Fruit fly (Drosophila melanogaster) whole organism, wandering third instar larva: ENCODE measurements around the gene ND-42.

Experiments
- Abd-B ChIP-seq: fragments of >200 bp; optimal IDR thresholded peaks from 2 replicates; lab custom pipeline; 2017; ENCODE audit warnings: missing biosample characterization, missing genetic modification characterization
- CG32264 ChIP-seq: fragments of 200-800 bp; sonication (Bioruptor generic); optimal IDR thresholded peaks from 2 replicates; lab custom pipeline; 2016; ENCODE audit warnings: missing biosample characterization, missing genetic modification characterization
- CG9705 ChIP-seq: fragments of 200-800 bp; sonication (Bioruptor generic); optimal IDR thresholded peaks from 2 replicates; lab custom pipeline; 2018; ENCODE audit warnings: missing biosample characterization, mild to moderate bottlenecking, missing genetic modification characterization
- CrebA ChIP-seq: fragments of 200-800 bp; sonication (Bioruptor generic); optimal IDR thresholded peaks from 2 replicates; lab custom pipeline; 2016; ENCODE audit warnings: missing biosample characterization, mild to moderate bottlenecking, missing genetic modification characterization, borderline replicate concordance
- Dfd ChIP-seq: fragments of >200 bp; optimal IDR thresholded peaks from 2 replicates; lab custom pipeline; 2017; ENCODE audit warnings: missing biosample characterization, missing genetic modification characterization
- Dif ChIP-seq: fragments of 200-275, 200-300 bp; sonication (Bioruptor generic); optimal IDR thresholded peaks from 2 replicates; lab custom pipeline; 2018; ENCODE audit warnings: missing biosample characterization, missing genetic modification characterization; ENCODE audit not compliant: partially characterized antibody
- GATAd ChIP-seq: sonication (Bioruptor generic); optimal IDR thresholded peaks from 2 replicates; lab custom pipeline; 2016; ENCODE audit warnings: missing biosample characterization, missing genetic modification characterization
- HLH106 ChIP-seq: fragments of 200-800 bp; optimal IDR thresholded peaks from 3 replicates; lab custom pipeline; 2019; ENCODE audit warnings: missing biosample characterization, mild to moderate bottlenecking, missing genetic modification characterization, moderate library complexity
- Hnf4 ChIP-seq: fragments of 200-800 bp; sonication (Bioruptor generic); optimal IDR thresholded peaks from 2 replicates; lab custom pipeline; 2016; ENCODE audit warnings: missing biosample characterization, mild to moderate bottlenecking, missing genetic modification characterization
- Hr78 ChIP-seq: fragments of >200 bp; optimal IDR thresholded peaks from 2 replicates; lab custom pipeline; 2017; ENCODE audit warnings: missing biosample characterization, missing genetic modification characterization
- Hr83 ChIP-seq: fragments of 200-300 bp; sonication (Bioruptor generic); optimal IDR thresholded peaks from 2 replicates; lab custom pipeline; 2016; ENCODE audit warnings: missing biosample characterization, mild to moderate bottlenecking, missing genetic modification characterization, moderate library complexity; ENCODE audit not compliant: poor library complexity, severe bottlenecking
- Jra ChIP-seq: sonication (Bioruptor generic); optimal IDR thresholded peaks from 2 replicates; lab custom pipeline; 2016; ENCODE audit warnings: missing biosample characterization, missing genetic modification characterization
- Mio ChIP-seq: sonication (Bioruptor generic); optimal IDR thresholded peaks from 2 replicates; lab custom pipeline; 2016; ENCODE audit warnings: missing biosample characterization, missing genetic modification characterization
- Myc ChIP-seq: fragments of >200 bp; optimal IDR thresholded peaks from 2 replicates; lab custom pipeline; 2017
- N ChIP-seq: fragments of >200 bp; optimal IDR thresholded peaks from 2 replicates; lab custom pipeline; 2018; ENCODE audit warnings: missing biosample characterization, missing external identifiers, missing genetic modification characterization
- OdsH ChIP-seq: fragments of 200-800 bp; sonication (Bioruptor generic); optimal IDR thresholded peaks from 2 replicates; lab custom pipeline; 2016; ENCODE audit warnings: missing biosample characterization, mild to moderate bottlenecking, missing genetic modification characterization
- Rel ChIP-seq, 2 experiments: fragments of 200-800 bp; sonication (Bioruptor generic) in 1 of 2; optimal IDR thresholded peaks; 2 replicates in 1 of 2; 3 replicates in 1 of 2; lab custom pipeline; 2016 to 2019; ENCODE audit warnings: mild to moderate bottlenecking in 2 of 2, missing biosample characterization in 2 of 2, missing genetic modification characterization in 2 of 2, moderate library complexity in 1 of 2
- Sp1 ChIP-seq: fragments of 200-800 bp; sonication (Bioruptor generic); optimal IDR thresholded peaks from 3 replicates; lab custom pipeline; 2019; ENCODE audit warnings: missing biosample characterization, mild to moderate bottlenecking, missing genetic modification characterization, moderate library complexity
- Vsx2 ChIP-seq: fragments of 200-300, 225-300 bp; sonication (Bioruptor generic); optimal IDR thresholded peaks from 2 replicates; lab custom pipeline; 2018; ENCODE audit warnings: missing biosample characterization, missing genetic modification characterization; ENCODE audit not compliant: partially characterized antibody
- br ChIP-seq: fragments of 200-800 bp; sonication (Bioruptor generic); optimal IDR thresholded peaks from 2 replicates; lab custom pipeline; 2016; ENCODE audit warnings: missing biosample characterization, missing genetic modification characterization
- brk ChIP-seq: fragments of 200-800 bp; sonication (Bioruptor generic); optimal IDR thresholded peaks from 2 replicates; lab custom pipeline; 2016; ENCODE audit warnings: missing biosample characterization, mild to moderate bottlenecking, missing genetic modification characterization
- dl ChIP-seq, 2 experiments: fragments of 175-275, 200-275 bp in 1 of 2; fragments of 200-275 bp in 1 of 2; sonication (Bioruptor generic); optimal IDR thresholded peaks; lab custom pipeline; 2018; ENCODE audit warnings: mild to moderate bottlenecking in 2 of 2, missing biosample characterization in 2 of 2, missing genetic modification characterization in 2 of 2, moderate library complexity in 2 of 2; ENCODE audit not compliant: partially characterized antibody in 2 of 2, insufficient read depth in 1 of 2
- dmrt93B ChIP-seq: fragments of 200-800 bp; sonication (Bioruptor generic); optimal IDR thresholded peaks from 2 replicates; lab custom pipeline; 2018; ENCODE audit warnings: missing biosample characterization, mild to moderate bottlenecking, missing genetic modification characterization
- dsf ChIP-seq: sonication (Bioruptor generic); optimal IDR thresholded peaks from 2 replicates; lab custom pipeline; 2016; ENCODE audit warnings: missing biosample characterization, missing genetic modification characterization, borderline replicate concordance
- ey ChIP-seq: fragments of 200-800 bp; sonication (Bioruptor generic); optimal IDR thresholded peaks from 2 replicates; lab custom pipeline; 2016; ENCODE audit warnings: missing biosample characterization, missing genetic modification characterization
- foxo ChIP-seq, 2 experiments: fragments of 200-800 bp; sonication (Bioruptor generic); optimal IDR thresholded peaks; 2 replicates in 1 of 2; 3 replicates in 1 of 2; lab custom pipeline; 2016 to 2017; ENCODE audit warnings: missing biosample characterization in 2 of 2, missing genetic modification characterization in 2 of 2
- fru ChIP-seq: fragments of 200-800 bp; sonication (Bioruptor generic); optimal IDR thresholded peaks from 3 replicates; lab custom pipeline; 2016; ENCODE audit warnings: missing biosample characterization, mild to moderate bottlenecking, missing genetic modification characterization
- h ChIP-seq: fragments of 200-800 bp; sonication (Bioruptor generic); optimal IDR thresholded peaks from 3 replicates; lab custom pipeline; 2016; ENCODE audit warnings: missing biosample characterization, mild to moderate bottlenecking, missing genetic modification characterization
- jim ChIP-seq: fragments of 175-275, 200-325 bp; sonication (Bioruptor generic); optimal IDR thresholded peaks from 2 replicates; lab custom pipeline; 2016; ENCODE audit warnings: missing biosample characterization, mild to moderate bottlenecking, missing genetic modification characterization
- lola ChIP-seq: fragments of >200 bp; optimal IDR thresholded peaks from 2 replicates; lab custom pipeline; 2017; ENCODE audit warnings: missing biosample characterization, missing genetic modification characterization
- pan ChIP-seq: fragments of >200 bp; optimal IDR thresholded peaks from 2 replicates; lab custom pipeline; 2017
- psq ChIP-seq: fragments of 200-800 bp; sonication (Bioruptor generic); optimal IDR thresholded peaks from 3 replicates; lab custom pipeline; 2017; ENCODE audit warnings: missing biosample characterization, mild to moderate bottlenecking, missing genetic modification characterization, moderate library complexity
- rgr ChIP-seq: fragments of 200-800 bp; sonication (Bioruptor generic); optimal IDR thresholded peaks from 3 replicates; lab custom pipeline; 2016; ENCODE audit warnings: missing biosample characterization, mild to moderate bottlenecking, missing genetic modification characterization
- sage ChIP-seq: fragments of 200-800 bp; sonication (Bioruptor generic); optimal IDR thresholded peaks from 2 replicates; lab custom pipeline; 2016; ENCODE audit warnings: missing biosample characterization, mild to moderate bottlenecking, missing genetic modification characterization
- sv ChIP-seq: fragments of 200-800 bp; sonication (Bioruptor generic); optimal IDR thresholded peaks from 3 replicates; lab custom pipeline; 2016; ENCODE audit warnings: missing biosample characterization, missing genetic modification characterization
- tai ChIP-seq: sonication (Bioruptor generic); optimal IDR thresholded peaks from 2 replicates; lab custom pipeline; 2016; ENCODE audit warnings: missing biosample characterization, missing genetic modification characterization
- usp ChIP-seq: fragments of >200 bp; optimal IDR thresholded peaks from 2 replicates; lab custom pipeline; 2017; ENCODE audit warnings: missing biosample characterization, missing genetic modification characterization
- woc ChIP-seq: sonication (Bioruptor generic); optimal IDR thresholded peaks from 2 replicates; lab custom pipeline; 2016; ENCODE audit warnings: missing biosample characterization, mild to moderate bottlenecking, missing genetic modification characterization

ND-42 gene

dm6 chr3R:22022623-22023022, 4.9 kb upstream of the ND-42 start:
- TF ChIP-seq usp (GFP tag; lab: Kevin White, UChicago) = no peak
- no peak for TF ChIP-seq Dfd (GFP tag; lab: Kevin White, UChicago)
- TF ChIP-seq Vsx2 = no peak
- TF ChIP-seq Mio = no peak
- TF ChIP-seq fru (GFP tag; lab: Kevin White, UChicago) = no peak
- no peak for TF ChIP-seq lola (GFP tag; lab: Kevin White, UChicago)
- TF ChIP-seq tai = no peak
- TF ChIP-seq ey (GFP tag; lab: Kevin White, UChicago) = no peak
- no peak for TF ChIP-seq jim (GFP tag; lab: Kevin White, UChicago)
- TF ChIP-seq Dif = no peak
- TF ChIP-seq psq = no peak

DNA sequence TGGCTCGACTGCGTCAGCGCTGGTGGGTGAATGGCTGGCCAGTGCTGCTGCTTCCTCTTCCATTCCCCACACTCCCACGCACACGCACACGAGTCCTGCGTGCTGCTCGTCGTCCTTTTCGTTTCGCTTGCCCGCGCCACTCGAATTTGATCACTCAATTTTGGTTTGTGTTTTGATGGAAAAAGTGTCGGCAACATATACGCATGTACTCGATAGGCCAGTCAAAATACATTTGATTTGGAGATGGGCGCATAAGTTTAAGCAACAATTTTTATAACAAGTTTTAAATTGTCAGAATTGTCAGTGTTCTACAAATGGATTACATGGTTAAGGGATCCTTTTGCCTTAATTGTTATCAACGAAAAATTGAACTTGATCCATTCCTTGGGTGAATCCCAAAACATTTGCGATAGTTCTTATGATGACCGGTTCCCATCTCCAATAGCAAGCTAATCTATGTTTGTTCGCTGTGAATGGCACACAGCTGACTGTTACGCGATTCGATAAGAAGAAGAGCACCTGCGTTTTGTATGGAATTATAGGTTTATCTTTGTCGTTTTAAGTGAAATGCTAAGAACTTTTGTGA, 4.4 kb upstream of the ND-42 start, which contains the start of the genes Mitofilin and mRpL35:
TSS of gene Mitofilin (minus strand) at position 295 of the 586 bp plus-strand sequence.
TSS of gene mRpL35 (plus strand) at position 487 of the 586 bp plus-strand sequence.
- TF ChIP-seq h (GFP tag; lab: Kevin White, UChicago) (peak; percentile 51), woc (GFP tag; lab: Kevin White, UChicago) (peak; percentile 88), HLH106 (tag; lab: Kevin White, UChicago) (peak; percentile 56), Hnf4 (GFP tag; lab: Kevin White, UChicago) (no peak), sv (GFP tag; lab: Kevin White, UChicago) (no peak), GATAd (GFP tag; lab: Kevin White, UChicago) (no peak), dl (GFP tag; optimal IDR thresholded peaks at IDR 0.05; lab: Kevin White, UChicago; ENCODE audit: insufficient read depth in 1 of 2, partially characterized antibody in 2 of 2) (no peak), Dif (no peak), OdsH (GFP tag; lab: Kevin White, UChicago) (peak; percentile 48), brk (no peak), CG32264 (GFP tag; lab: Kevin White, UChicago) (no peak), usp (GFP tag; lab: Kevin White, UChicago) (no peak), Dfd (GFP tag; lab: Kevin White, UChicago) (no peak), lola (GFP tag; lab: Kevin White, UChicago) (no peak), br (GFP tag; lab: Kevin White, UChicago) (peak; percentile 16), Hr83 (GFP tag; lab: Kevin White, UChicago) (peak; percentile 44), Hr78 (no peak), foxo (GFP tag; optimal IDR thresholded peaks at IDR 0.05; lab: Kevin White, UChicago) (peak in 1 of 2 experiments; percentile 58), psq (peak; percentile 46), Sp1 (GFP tag; lab: Kevin White, UChicago) (peak; percentile 14), N (GFP tag; lab: Kevin White, UChicago) (no peak), ey (GFP tag; lab: Kevin White, UChicago) (peak; percentile 62), CG9705 (GFP tag; lab: Kevin White, UChicago) (peak; percentile 4), CrebA (GFP tag; lab: Kevin White, UChicago) (no peak), Jra (GFP tag; lab: Kevin White, UChicago) (peak; percentile 18), tai (no peak), Myc (lab: Kevin White, UChicago) (peak; percentile 78), dsf (GFP tag; lab: Kevin White, UChicago) (peak; percentile 33), Abd-B (no peak), dmrt93B (GFP tag; lab: Kevin White, UChicago) (no peak), sage (GFP tag; lab: Kevin White, UChicago) (no peak), pan (lab: Kevin White, UChicago) (no peak), Vsx2 (no peak), rgr (GFP tag; lab: Kevin White, UChicago) (peak; percentile 37), fru (GFP tag; lab: Kevin White, UChicago) (peak; percentile 53), Rel (GFP tag; optimal IDR thresholded peaks at IDR 0.05; lab: Kevin White, UChicago) (no peak), Rel (tag; optimal IDR thresholded peaks at IDR 0.05; lab: Kevin White, UChicago) (peak; percentile 97), Mio (no peak), jim (GFP tag; lab: Kevin White, UChicago) (no peak)
